Worm (Caenorhabditis elegans) whole organism, L4 larva: ENCODE data around the gene B0228.7.
A peak's percentile ranks its signal among the peaks of the same experiment; 100 is the strongest.

ENCODE experiments used
- F10B5.3 ChIP-seq: sonication (generic microtip); optimal IDR thresholded peaks from 2 replicates; lab custom pipeline; 2016; ENCODE audit warnings: mild to moderate bottlenecking, missing genetic modification characterization, missing compliant biosample characterization
- F26F4.8 ChIP-seq: fragments of 200-800 bp; sonication (Bioruptor generic); conservative IDR thresholded peaks from 2 replicates; pipeline ENCODE4 v1.3.6; 2022; ENCODE audit warnings: missing genetic modification characterization, missing compliant biosample characterization
- F44E2.7 ChIP-seq: fragments of 200-800 bp; sonication (Bioruptor generic); IDR thresholded peaks from 2 replicates; pipeline ENCODE4 v2.1.2; 2022; ENCODE audit warnings: missing genetic modification characterization, missing compliant biosample characterization
- T20F7.1 ChIP-seq: fragments of 200-800 bp; sonication (Bioruptor generic); optimal IDR thresholded peaks from 2 replicates; lab custom pipeline; 2018; ENCODE audit warnings: mild to moderate bottlenecking, missing genetic modification characterization, missing compliant biosample characterization
- T26A8.4 ChIP-seq: fragments of 200-800 bp; sonication (Bioruptor generic); IDR thresholded peaks from 2 replicates; pipeline ENCODE4 v1.3.6; 2022; ENCODE audit warnings: missing genetic modification characterization, missing compliant biosample characterization
- Y105C5A.15 ChIP-seq: fragments of 200-800 bp; sonication (Bioruptor generic); IDR thresholded peaks from 2 replicates; pipeline ENCODE4 v1.3.6; 2022; ENCODE audit warnings: missing genetic modification characterization, missing compliant biosample characterization
- Y48G9A.11 ChIP-seq: fragments of 200-800 bp; sonication (Bioruptor generic); IDR thresholded peaks from 2 replicates; pipeline ENCODE4 v1.3.6; 2022; ENCODE audit warnings: missing genetic modification reagents, missing genetic modification characterization, missing compliant biosample characterization
- ZK546.5 ChIP-seq, 2 experiments: sonication (generic microtip); optimal IDR thresholded peaks; 2 replicates each; lab custom pipeline; 2017; ENCODE audit warnings: missing biosample characterization in 2 of 2, missing genetic modification characterization in 2 of 2
- attf-4 ChIP-seq: sonication (generic microtip); optimal IDR thresholded peaks from 3 replicates; lab custom pipeline; 2017; ENCODE audit warnings: missing biosample characterization, missing genetic modification characterization
- ceh-44 ChIP-seq: fragments of 200-800 bp; sonication (Bioruptor generic); IDR thresholded peaks from 2 replicates; pipeline ENCODE4 v1.3.6; 2022; ENCODE audit warnings: missing genetic modification reagents, missing genetic modification characterization, missing compliant biosample characterization
- ceh-82 ChIP-seq: sonication (generic microtip); optimal IDR thresholded peaks from 2 replicates; lab custom pipeline; 2017; ENCODE audit warnings: missing biosample characterization, missing genetic modification characterization
- cey-2 ChIP-seq: sonication (generic microtip); optimal IDR thresholded peaks from 3 replicates; lab custom pipeline; 2017; ENCODE audit warnings: missing genetic modification characterization, mild to moderate bottlenecking, missing compliant biosample characterization, antibody characterized with exemption, borderline replicate concordance; ENCODE audit not compliant: insufficient read depth
- daf-19 ChIP-seq: fragments of 200-800 bp; sonication (Bioruptor generic); conservative IDR thresholded peaks from 2 replicates; pipeline ENCODE4 v1.3.6; 2022; ENCODE audit warnings: missing genetic modification characterization, missing compliant biosample characterization
- daf-8 ChIP-seq: fragments of 200-800 bp; sonication (Bioruptor generic); IDR thresholded peaks from 2 replicates; pipeline ENCODE4 v1.3.6; 2022; ENCODE audit warnings: missing genetic modification characterization, missing compliant biosample characterization
- dmd-6 ChIP-seq: fragments of 200-800 bp; sonication (Bioruptor generic); IDR thresholded peaks from 2 replicates; pipeline ENCODE4 v1.3.6; 2022; ENCODE audit warnings: missing genetic modification reagents, missing genetic modification characterization, missing compliant biosample characterization
- dmd-9 ChIP-seq: fragments of 200-800 bp; sonication (Bioruptor generic); IDR thresholded peaks from 2 replicates; pipeline ENCODE4 v1.3.6; 2022; ENCODE audit warnings: missing genetic modification reagents, missing genetic modification characterization, missing compliant biosample characterization
- dpl-1 ChIP-seq: fragments of 150-350 bp; optimal IDR thresholded peaks from 2 replicates; lab custom pipeline; 2014; ENCODE audit warnings: missing biosample characterization, missing genetic modification reagents, missing genetic modification characterization
- egl-43 ChIP-seq: fragments of 200-800 bp; sonication (Bioruptor generic); IDR thresholded peaks from 2 replicates; pipeline ENCODE4 v1.3.6; 2022; ENCODE audit warnings: missing genetic modification reagents, missing genetic modification characterization, missing compliant biosample characterization
- hlh-11 ChIP-seq: fragments of 200-800 bp; sonication (Bioruptor generic); optimal IDR thresholded peaks from 2 replicates; lab custom pipeline; 2018; ENCODE audit warnings: mild to moderate bottlenecking, missing genetic modification characterization, missing compliant biosample characterization
- hlh-30 ChIP-seq: sonication (generic microtip); optimal IDR thresholded peaks from 2 replicates; lab custom pipeline; 2017; ENCODE audit warnings: antibody characterized with exemption, mild to moderate bottlenecking, missing genetic modification characterization, missing compliant biosample characterization; ENCODE audit not compliant: insufficient read depth
- lim-7 ChIP-seq: fragments of 200-800 bp; sonication (Bioruptor generic); IDR thresholded peaks from 2 replicates; pipeline ENCODE4 v1.3.6; 2022; ENCODE audit warnings: missing genetic modification characterization, missing compliant biosample characterization
- lin-13 ChIP-seq: fragments of 150-350 bp; optimal IDR thresholded peaks from 2 replicates; lab custom pipeline; 2014; ENCODE audit warnings: missing biosample characterization, missing genetic modification reagents, missing genetic modification characterization
- lin-15B ChIP-seq: fragments of 150-350 bp; sonication (generic microtip); optimal IDR thresholded peaks from 3 replicates; lab custom pipeline; 2014; ENCODE audit warnings: missing biosample characterization, missing genetic modification characterization
- lin-39 ChIP-seq: fragments of 150-350 bp; optimal IDR thresholded peaks from 2 replicates; lab custom pipeline; 2014; ENCODE audit warnings: missing biosample characterization, missing genetic modification reagents, missing genetic modification characterization
- lir-3 ChIP-seq: sonication (generic microtip); optimal IDR thresholded peaks from 2 replicates; lab custom pipeline; 2016; ENCODE audit warnings: mild to moderate bottlenecking, missing genetic modification characterization, missing compliant biosample characterization
- madf-9 ChIP-seq: fragments of 200-800 bp; sonication (Bioruptor generic); conservative IDR thresholded peaks from 2 replicates; pipeline ENCODE4 v1.3.6; 2022; ENCODE audit warnings: missing genetic modification reagents, missing genetic modification characterization, missing compliant biosample characterization
- mxl-3 ChIP-seq: fragments of 200-800 bp; sonication (Bioruptor generic); optimal IDR thresholded peaks from 2 replicates; lab custom pipeline; 2018; ENCODE audit warnings: mild to moderate bottlenecking, missing genetic modification characterization, missing compliant biosample characterization
- nhr-25 ChIP-seq: sonication (generic microtip); optimal IDR thresholded peaks from 2 replicates; lab custom pipeline; 2017; ENCODE audit warnings: missing genetic modification characterization, mild to moderate bottlenecking, missing compliant biosample characterization, antibody characterized with exemption, moderate library complexity, borderline replicate concordance; ENCODE audit not compliant: insufficient read depth
- nhr-41 ChIP-seq: fragments of 200-800 bp; sonication (Bioruptor generic); IDR thresholded peaks from 2 replicates; pipeline ENCODE4 v1.3.6; 2022; ENCODE audit warnings: missing genetic modification reagents, missing genetic modification characterization, missing compliant biosample characterization
- nhr-76 ChIP-seq: fragments of 150-350 bp; optimal IDR thresholded peaks from 2 replicates; lab custom pipeline; 2014; ENCODE audit warnings: missing biosample characterization, missing genetic modification characterization
- nhr-77 ChIP-seq: fragments of 150-350 bp; optimal IDR thresholded peaks from 2 replicates; lab custom pipeline; 2014; ENCODE audit warnings: missing biosample characterization, missing genetic modification characterization
- php-3 ChIP-seq: fragments of 200-800 bp; sonication (Bioruptor generic); IDR thresholded peaks from 2 replicates; pipeline ENCODE4 v1.3.6; 2022; ENCODE audit warnings: missing genetic modification reagents, missing genetic modification characterization, missing compliant biosample characterization
- pqm-1 ChIP-seq: sonication (generic microtip); optimal IDR thresholded peaks from 2 replicates; lab custom pipeline; 2017; ENCODE audit warnings: missing biosample characterization, missing genetic modification characterization
- rbr-2 ChIP-seq: sonication (generic microtip); optimal IDR thresholded peaks from 2 replicates; lab custom pipeline; 2016; ENCODE audit warnings: missing genotype, missing genetic modification characterization, missing compliant biosample characterization
- saeg-2 ChIP-seq: fragments of 200-800 bp; sonication (Bioruptor generic); IDR thresholded peaks from 2 replicates; pipeline ENCODE4 v1.3.6; 2022; ENCODE audit warnings: missing genetic modification reagents, missing genetic modification characterization, missing compliant biosample characterization
- tag-97 ChIP-seq: fragments of 200-800 bp; sonication (Bioruptor generic); IDR thresholded peaks from 2 replicates; pipeline ENCODE4 v1.3.6; 2022; ENCODE audit warnings: missing genetic modification characterization, missing compliant biosample characterization
- unc-62 ChIP-seq, 3 experiments: fragments of 150-350 bp in 1 of 3; sonication (generic microtip); optimal IDR thresholded peaks in 2 of 3; peaks in 1 of 3; 1 replicate in 1 of 3; 2 replicates in 2 of 3; lab custom pipeline; 2014 to 2017; ENCODE audit warnings: missing biosample characterization in 3 of 3, missing genetic modification characterization in 3 of 3, missing genetic modification reagents in 3 of 3, missing genotype in 1 of 3
- zfp-2 ChIP-seq: sonication (generic microtip); optimal IDR thresholded peaks from 2 replicates; lab custom pipeline; 2016; ENCODE audit warnings: mild to moderate bottlenecking, missing genetic modification characterization, missing compliant biosample characterization
- ztf-7 ChIP-seq: fragments of 150-350 bp; optimal IDR thresholded peaks from 2 replicates; lab custom pipeline; 2014; ENCODE audit warnings: missing biosample characterization, missing genetic modification characterization

Gene B0228.7

ce11 chrII:7806054-7806453 is 47.2 kb upstream of the B0228.7 start:
- TF ChIP-seq saeg-2 (GFP tag; lab: Robert Waterston, UW): no peak
- no peak for TF ChIP-seq nhr-25 (tag; lab: Kevin White, UChicago)
- no peak for TF ChIP-seq lin-15B (tag; lab: Kevin White, UChicago)
- TF ChIP-seq T20F7.1 (GFP tag; lab: Kevin White, UChicago): no peak
- no peak for TF ChIP-seq tag-97 (GFP tag; lab: Robert Waterston, UW)
- no peak for TF ChIP-seq mxl-3 (GFP tag; lab: Kevin White, UChicago)

- TF ChIP-seq F44E2.7 (no peak), ZK546.5 (tag; optimal IDR thresholded peaks at IDR 0.05; lab: Kevin White, UChicago) (no peak), dpl-1 (GFP tag; lab: Kevin White, UChicago) (no peak), egl-43 (GFP tag; lab: Robert Waterston, UW) (no peak), dmd-9 (no peak), F26F4.8 (GFP tag; lab: Robert Waterston, UW) (no peak), attf-4 (tag; lab: Kevin White, UChicago) (no peak), F10B5.3 (tag; lab: Kevin White, UChicago) (no peak), madf-9 (no peak), ztf-7 (tag; lab: Kevin White, UChicago) (no peak), Y105C5A.15 (GFP tag; lab: Robert Waterston, UW) (no peak), daf-8 (no peak), cey-2 (tag; lab: Kevin White, UChicago) (no peak), nhr-76 (no peak), daf-19 (GFP tag; lab: Robert Waterston, UW) (no peak), Y48G9A.11 (GFP tag; lab: Robert Waterston, UW) (no peak), nhr-77 (tag; lab: Kevin White, UChicago) (no peak), ceh-44 (no peak), nhr-41 (no peak)
Measured at ce11 chrII:7803174-7803573, 44.4 kb upstream of the B0228.7 start.

- TF ChIP-seq zfp-2 (tag; lab: Kevin White, UChicago): no peak
- no peak for TF ChIP-seq ceh-82 (tag; lab: Kevin White, UChicago)
- TF ChIP-seq hlh-11 (tag; lab: Kevin White, UChicago): no peak
- TF ChIP-seq lim-7 (GFP tag; lab: Robert Waterston, UW): no peak
- TF ChIP-seq unc-62 (GFP tag; optimal IDR thresholded peaks at IDR 0.05 in 1 of 2; lab: Kevin White, UChicago): no peak
- no peak for TF ChIP-seq unc-62 (tag; optimal IDR thresholded peaks at IDR 0.05; lab: Kevin White, UChicago)
- TF ChIP-seq cey-2 (tag; lab: Kevin White, UChicago): no peak
- no peak for TF ChIP-seq rbr-2
- TF ChIP-seq php-3: no peak
- TF ChIP-seq lir-3 (tag; lab: Kevin White, UChicago): no peak
- TF ChIP-seq T26A8.4 (GFP tag; lab: Robert Waterston, UW): no peak
- TF ChIP-seq lin-13 (GFP tag; lab: Kevin White, UChicago): no peak
Measured at ce11 chrII:7801899-7802298, 43.1 kb upstream of the B0228.7 start.

- TF ChIP-seq hlh-30 (tag; lab: Kevin White, UChicago) (no peak), dmd-6 (peak; percentile 25; the same call in 1 of the 2 replicates), lin-39 (tag; lab: Kevin White, UChicago) (no peak), pqm-1 (tag; lab: Kevin White, UChicago) (peak; percentile 52)
- TF ChIP-seq, all 104 proteins: peak for 2
Measured at ce11 chrII:7801255-7801654, 42.4 kb upstream of the B0228.7 start.
